Worm (Caenorhabditis elegans) whole organism, midembryonic: ENCODE data around the gene adah-1.
A peak's percentile ranks its signal among the peaks of the same experiment; 100 is the strongest.

ENCODE experiments used
- T22C8.4 ChIP-seq: fragments of 200-800 bp; sonication (Bioruptor generic); IDR thresholded peaks from 2 replicates; pipeline ENCODE4 v1.3.6; 2022; ENCODE audit warnings: missing genetic modification characterization, missing compliant biosample characterization
- cog-1 ChIP-seq: sonication (generic microtip); optimal IDR thresholded peaks from 2 replicates; lab custom pipeline; 2016; ENCODE audit warnings: missing genetic modification characterization, missing compliant biosample characterization
- flt-1 ChIP-seq: fragments of 200-800 bp; sonication (Bioruptor generic); IDR thresholded peaks from 2 replicates; pipeline ENCODE4 v1.3.6; 2022; ENCODE audit warnings: missing genetic modification characterization, missing compliant biosample characterization
- klf-2 ChIP-seq: fragments of 200-800 bp; sonication (Bioruptor generic); conservative IDR thresholded peaks from 2 replicates; pipeline ENCODE4 v1.3.6; 2022; ENCODE audit warnings: missing genetic modification reagents, missing genetic modification characterization, missing compliant biosample characterization
- med-1 ChIP-seq: sonication (generic microtip); optimal IDR thresholded peaks from 2 replicates; lab custom pipeline; 2017; ENCODE audit warnings: missing genetic modification characterization, mild to moderate bottlenecking, missing compliant biosample characterization, antibody characterized with exemption, missing genetic modification reagents; ENCODE audit not compliant: insufficient read depth
- ref-1 ChIP-seq: fragments of 200-800 bp; sonication (Bioruptor generic); conservative IDR thresholded peaks from 2 replicates; pipeline ENCODE4 v1.3.6; 2022; ENCODE audit warnings: missing genetic modification reagents, missing genetic modification characterization, missing compliant biosample characterization
- tab-1 ChIP-seq: fragments of 200-800 bp; sonication (Bioruptor generic); IDR thresholded peaks from 2 replicates; pipeline ENCODE4 v1.3.6; 2022; ENCODE audit warnings: missing genetic modification characterization, missing compliant biosample characterization
- ztf-23 ChIP-seq: fragments of 200-800 bp; sonication (Bioruptor generic); IDR thresholded peaks from 2 replicates; pipeline ENCODE4 v1.3.6; 2022; ENCODE audit warnings: missing genetic modification reagents, missing genetic modification characterization, missing compliant biosample characterization
- ztf-29 ChIP-seq: fragments of 200-800 bp; sonication (Bioruptor generic); IDR thresholded peaks from 2 replicates; pipeline ENCODE4 v1.3.6; 2022; ENCODE audit warnings: missing genetic modification reagents, missing genetic modification characterization, missing compliant biosample characterization

Gene adah-1

ce11 chrIV:7023858-7024257 lies at the start of gene adah-1:
Gene adah-1, plus strand, starts transcription at chrIV:7024211.
- TF ChIP-seq ztf-29 (GFP tag; lab: Robert Waterston, UW) (no peak), ref-1 (GFP tag; lab: Robert Waterston, UW) (no peak), tab-1 (no peak), klf-2 (no peak), ztf-23 (no peak), med-1 (GFP tag; lab: Kevin White, UChicago) (no peak), T22C8.4 (GFP tag; lab: Robert Waterston, UW) (no peak), cog-1 (tag; lab: Kevin White, UChicago) (no peak), flt-1 (GFP tag; lab: Robert Waterston, UW) (no peak)

ce11 chrIV:6977089-6977558 lies 46.9 kb upstream of the adah-1 start, which contains the start of the genes pgl-1 and him-3:
Gene pgl-1, minus strand, starts transcription at chrIV:6977318.
Gene him-3, plus strand, starts transcription at chrIV:6977508.
- TF ChIP-seq ztf-29 (GFP tag; lab: Robert Waterston, UW), result no peak
- TF ChIP-seq ztf-23, result no peak
- TF ChIP-seq tab-1, result no peak
- TF ChIP-seq ref-1 (GFP tag; lab: Robert Waterston, UW), result no peak
- TF ChIP-seq T22C8.4 (GFP tag; lab: Robert Waterston, UW), result no peak
- no peak for TF ChIP-seq cog-1 (tag; lab: Kevin White, UChicago)
- TF ChIP-seq med-1 (GFP tag; lab: Kevin White, UChicago), result no peak

- TF ChIP-seq ztf-23, result no peak
- no peak for TF ChIP-seq tab-1
- no peak for TF ChIP-seq klf-2
- no peak for TF ChIP-seq ztf-29 (GFP tag; lab: Robert Waterston, UW)
- TF ChIP-seq cog-1 (tag; lab: Kevin White, UChicago), result no peak
- TF ChIP-seq med-1 (GFP tag; lab: Kevin White, UChicago), result no peak
- no peak for TF ChIP-seq ref-1 (GFP tag; lab: Robert Waterston, UW)
- no peak for TF ChIP-seq T22C8.4 (GFP tag; lab: Robert Waterston, UW)
- TF ChIP-seq flt-1 (GFP tag; lab: Robert Waterston, UW), result no peak
Observed at ce11 chrIV:6978625-6979024, 45.4 kb upstream of the adah-1 start.

ce11 chrIV:6984449-6985380 lies 39.3 kb upstream of the adah-1 start:
- no peak for TF ChIP-seq med-1 (GFP tag; lab: Kevin White, UChicago)
- 0 out of 2 replicates have a peak, but pooled peaks have one; percentile 36 for TF ChIP-seq flt-1 (GFP tag; lab: Robert Waterston, UW)

DNA sequence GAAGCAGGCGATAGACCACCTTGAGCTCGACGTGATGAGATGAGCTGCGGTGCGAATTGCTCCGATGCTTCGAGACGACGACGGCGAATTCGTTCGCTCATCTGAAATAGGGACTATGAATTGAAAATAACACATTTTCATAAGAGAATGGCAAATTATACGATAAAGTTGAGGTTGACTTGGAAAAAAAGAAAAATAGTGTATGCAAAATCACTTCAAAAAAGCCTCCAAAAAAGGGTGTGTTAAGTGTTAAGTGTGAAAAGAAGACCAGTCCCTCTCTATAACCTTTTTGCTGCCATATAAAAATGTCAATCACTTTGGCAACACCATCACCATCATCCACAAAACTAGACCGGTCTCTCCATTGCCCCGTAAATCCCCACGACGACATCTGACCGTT lies 37.2 kb upstream of the adah-1 start, which contains the start of gene prkl-1:
prkl-1 (minus strand) TSS at position 101 of the 400 bp plus-strand sequence.
- no peak for TF ChIP-seq klf-2
- no peak for TF ChIP-seq flt-1 (GFP tag; lab: Robert Waterston, UW)
- TF ChIP-seq T22C8.4 (GFP tag; lab: Robert Waterston, UW), result no peak
- no peak for TF ChIP-seq med-1 (GFP tag; lab: Kevin White, UChicago)
- TF ChIP-seq ztf-23, result no peak
- TF ChIP-seq ref-1 (GFP tag; lab: Robert Waterston, UW), result no peak
- no peak for TF ChIP-seq ztf-29 (GFP tag; lab: Robert Waterston, UW)
- TF ChIP-seq tab-1, result no peak
- TF ChIP-seq cog-1 (tag; lab: Kevin White, UChicago), result no peak

DNA sequence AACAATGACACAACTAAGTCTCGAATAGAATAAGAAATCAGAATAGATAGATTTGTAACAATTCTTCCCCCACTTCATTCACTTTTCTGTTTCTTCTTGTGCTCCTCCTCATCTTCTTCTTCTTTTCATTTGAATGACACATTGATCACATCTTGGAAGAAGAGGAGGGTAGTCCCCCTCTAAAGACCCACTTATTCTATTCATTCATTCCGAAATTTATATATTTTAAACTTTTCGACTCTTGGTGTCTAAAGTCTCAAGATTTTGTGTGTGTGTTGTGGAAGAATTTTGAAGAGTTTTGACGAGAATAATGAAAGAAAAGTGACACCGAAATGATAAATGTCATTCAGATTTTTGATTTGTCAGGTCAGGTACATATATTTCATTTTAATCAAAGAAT lies 32.9 kb upstream of the adah-1 start:
- TF ChIP-seq ref-1 (GFP tag; lab: Robert Waterston, UW) (no peak), tab-1 (no peak), klf-2 (no peak), med-1 (GFP tag; lab: Kevin White, UChicago) (no peak), ztf-23 (no peak), ztf-29 (GFP tag; lab: Robert Waterston, UW) (no peak), cog-1 (tag; lab: Kevin White, UChicago) (no peak), flt-1 (GFP tag; lab: Robert Waterston, UW) (no peak), T22C8.4 (GFP tag; lab: Robert Waterston, UW) (no peak)

ce11 chrIV:6997918-6998317 lies 26.1 kb upstream of the adah-1 start:
- no peak for TF ChIP-seq T22C8.4 (GFP tag; lab: Robert Waterston, UW)
- TF ChIP-seq cog-1 (tag; lab: Kevin White, UChicago), result no peak
- no peak for TF ChIP-seq ztf-29 (GFP tag; lab: Robert Waterston, UW)
- TF ChIP-seq flt-1 (GFP tag; lab: Robert Waterston, UW), result no peak
- no peak for TF ChIP-seq ztf-23
- no peak for TF ChIP-seq ref-1 (GFP tag; lab: Robert Waterston, UW)
- TF ChIP-seq tab-1, result no peak
- no peak for TF ChIP-seq med-1 (GFP tag; lab: Kevin White, UChicago)
- TF ChIP-seq klf-2, result no peak

DNA sequence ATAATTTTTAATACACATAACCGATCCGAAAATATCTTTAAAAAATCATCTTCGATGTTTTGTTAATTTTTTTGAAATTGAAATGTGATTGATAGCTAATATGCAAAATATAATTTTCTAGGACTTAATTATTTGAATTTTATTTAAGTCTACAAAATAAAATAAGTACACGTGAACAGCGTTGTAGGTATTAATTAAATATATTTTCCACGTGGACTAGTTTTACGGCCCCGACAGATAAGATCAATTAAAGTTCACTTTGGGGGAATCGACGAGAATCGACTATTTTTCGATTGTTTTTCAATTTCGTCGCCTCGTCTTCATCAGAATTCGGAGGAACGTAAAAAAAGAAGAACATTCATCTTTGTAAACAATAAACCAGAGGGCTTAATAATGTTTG lies 24.8 kb upstream of the adah-1 start, which contains the start of gene C25A8.5:
C25A8.5 (plus strand) TSS at position 301 of the 400 bp plus-strand sequence.
- TF ChIP-seq cog-1 (tag; lab: Kevin White, UChicago), result no peak
- TF ChIP-seq klf-2, result no peak
- no peak for TF ChIP-seq flt-1 (GFP tag; lab: Robert Waterston, UW)
- no peak for TF ChIP-seq ztf-29 (GFP tag; lab: Robert Waterston, UW)
- TF ChIP-seq med-1 (GFP tag; lab: Kevin White, UChicago), result no peak
- TF ChIP-seq T22C8.4 (GFP tag; lab: Robert Waterston, UW), result no peak
- TF ChIP-seq tab-1, result no peak
- TF ChIP-seq ref-1 (GFP tag; lab: Robert Waterston, UW), result no peak
- no peak for TF ChIP-seq ztf-23

DNA sequence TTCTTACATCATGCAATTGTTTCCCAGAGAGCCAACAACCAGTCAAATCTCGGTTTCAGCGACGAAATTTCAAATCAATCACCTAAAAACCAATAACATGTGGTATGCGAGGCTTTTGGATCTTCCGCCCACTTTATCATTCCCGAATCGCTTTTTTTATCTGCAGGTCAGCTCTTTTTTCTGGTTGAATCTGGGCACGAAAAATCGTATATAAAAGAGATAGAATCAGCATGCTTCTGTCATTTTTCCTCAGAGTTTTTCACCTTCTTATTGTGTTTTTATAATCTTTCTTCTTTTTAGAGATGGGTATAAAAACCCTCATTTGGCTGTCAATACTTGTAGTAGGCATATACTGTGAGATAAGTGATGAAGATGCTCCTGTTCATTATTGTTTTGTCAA lies 20.7 kb upstream of the adah-1 start, which contains the start of gene cht-3:
cht-3 (plus strand) TSS at position 301 of the 400 bp plus-strand sequence.
- TF ChIP-seq flt-1 (GFP tag; lab: Robert Waterston, UW), result no peak
- TF ChIP-seq klf-2, result no peak
- no peak for TF ChIP-seq ztf-29 (GFP tag; lab: Robert Waterston, UW)
- no peak for TF ChIP-seq cog-1 (tag; lab: Kevin White, UChicago)
- no peak for TF ChIP-seq T22C8.4 (GFP tag; lab: Robert Waterston, UW)
- no peak for TF ChIP-seq ztf-23
- no peak for TF ChIP-seq med-1 (GFP tag; lab: Kevin White, UChicago)
- TF ChIP-seq tab-1, result no peak
- TF ChIP-seq ref-1 (GFP tag; lab: Robert Waterston, UW), result no peak
